Worm (Caenorhabditis elegans): ENCODE results near the gene pst-1.

ce11 chrV:5963092-5963491 is 19.8 kb downstream of the pst-1 start:
- TF ChIP-seq T22C8.4 (GFP tag; IDR thresholded peaks at IDR 0.05) (no peak), cog-1 (tag; optimal IDR thresholded peaks at IDR 0.05) (no peak), flt-1 (GFP tag; IDR thresholded peaks at IDR 0.05) (no peak), ztf-29 (GFP tag; IDR thresholded peaks at IDR 0.05) (no peak), klf-2 (GFP tag; conservative IDR thresholded peaks at IDR 0.05) (no peak), med-1 (GFP tag; optimal IDR thresholded peaks at IDR 0.05; ENCODE audit: insufficient read depth) (no peak)

Measured in whole organism, midembryonic.